Worm (Caenorhabditis elegans) whole organism, L4 larva: ENCODE data around the gene lips-10.

Experiments used
- F10B5.3 ChIP-seq: sonication (generic microtip); optimal IDR thresholded peaks from 2 replicates; lab custom pipeline; 2016; ENCODE audit warnings: mild to moderate bottlenecking, missing genetic modification characterization, missing compliant biosample characterization
- ctbp-1 ChIP-seq: fragments of 200-800 bp; sonication (Bioruptor generic); IDR thresholded peaks from 2 replicates; pipeline ENCODE4 v1.3.6; 2022; ENCODE audit warnings: missing genetic modification reagents, missing genetic modification characterization, missing compliant biosample characterization
- hlh-30 ChIP-seq: sonication (generic microtip); optimal IDR thresholded peaks from 2 replicates; lab custom pipeline; 2017; ENCODE audit warnings: antibody characterized with exemption, mild to moderate bottlenecking, missing genetic modification characterization, missing compliant biosample characterization; ENCODE audit not compliant: insufficient read depth
- lin-13 ChIP-seq: fragments of 150-350 bp; optimal IDR thresholded peaks from 2 replicates; lab custom pipeline; 2014; ENCODE audit warnings: missing biosample characterization, missing genetic modification reagents, missing genetic modification characterization
- lin-39 ChIP-seq: fragments of 150-350 bp; optimal IDR thresholded peaks from 2 replicates; lab custom pipeline; 2014; ENCODE audit warnings: missing biosample characterization, missing genetic modification reagents, missing genetic modification characterization
- lir-3 ChIP-seq: sonication (generic microtip); optimal IDR thresholded peaks from 2 replicates; lab custom pipeline; 2016; ENCODE audit warnings: mild to moderate bottlenecking, missing genetic modification characterization, missing compliant biosample characterization
- lsy-2 ChIP-seq, 2 experiments: fragments of 150-350 bp in 1 of 2; sonication (generic microtip) in 1 of 2; optimal IDR thresholded peaks; 2 replicates each; lab custom pipeline; 2014 to 2017; ENCODE audit warnings: missing biosample characterization in 2 of 2, missing genetic modification characterization in 2 of 2
- mdl-1 ChIP-seq, 2 experiments: fragments of 150-350 bp in 1 of 2; sonication (generic microtip) in 1 of 2; optimal IDR thresholded peaks; 2 replicates each; lab custom pipeline; 2014 to 2017; ENCODE audit warnings: missing biosample characterization in 2 of 2, missing genetic modification characterization in 2 of 2
- nhr-77 ChIP-seq: fragments of 150-350 bp; optimal IDR thresholded peaks from 2 replicates; lab custom pipeline; 2014; ENCODE audit warnings: missing biosample characterization, missing genetic modification characterization
- spr-1 ChIP-seq: sonication (generic microtip); optimal IDR thresholded peaks from 2 replicates; lab custom pipeline; 2016; ENCODE audit warnings: mild to moderate bottlenecking, missing genetic modification characterization, missing compliant biosample characterization
- ztf-11 ChIP-seq: fragments of 150-350 bp; optimal IDR thresholded peaks from 2 replicates; lab custom pipeline; 2014; ENCODE audit warnings: missing biosample characterization, missing genetic modification characterization
- ztf-7 ChIP-seq: fragments of 150-350 bp; optimal IDR thresholded peaks from 2 replicates; lab custom pipeline; 2014; ENCODE audit warnings: missing biosample characterization, missing genetic modification characterization

DNA sequence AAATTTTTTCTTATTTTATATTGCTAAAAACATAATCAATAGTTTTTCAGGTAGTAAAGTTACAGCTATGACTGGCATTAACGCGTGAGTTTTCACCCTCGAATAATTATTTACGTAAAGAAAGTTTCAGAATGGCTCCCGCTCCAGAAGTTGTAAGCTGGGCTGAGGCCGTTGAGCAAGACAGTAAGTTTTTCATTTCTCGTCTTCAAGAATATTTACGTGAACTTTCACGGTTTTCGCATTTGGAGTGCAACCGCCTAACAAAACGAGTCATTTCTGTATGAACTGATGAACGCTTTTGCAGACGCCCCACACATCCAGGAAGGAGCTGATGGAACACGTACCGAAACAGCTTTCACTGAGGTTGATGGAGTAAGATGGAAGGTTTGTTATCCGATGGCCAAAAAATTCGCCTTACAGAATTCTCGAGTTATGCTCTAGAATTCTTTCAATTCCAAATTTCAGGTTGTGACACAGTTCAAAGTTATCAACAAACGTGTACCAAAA, 3.8 kb downstream of the lips-10 start, which contains the start of gene eif-3.G:
- TF ChIP-seq ztf-11 (tag; lab: Kevin White, UChicago) (no peak), spr-1 (tag; lab: Kevin White, UChicago) (no peak), F10B5.3 (no peak), nhr-77 (tag; lab: Kevin White, UChicago) (no peak), lsy-2 (tag; optimal IDR thresholded peaks at IDR 0.05; lab: Kevin White, UChicago) (no peak), mdl-1 (tag; optimal IDR thresholded peaks at IDR 0.05; lab: Kevin White, UChicago) (no peak), hlh-30 (tag; lab: Kevin White, UChicago) (no peak), lir-3 (no peak), ctbp-1 (GFP tag; lab: Robert Waterston, UW) (no peak), ztf-7 (tag; lab: Kevin White, UChicago) (no peak), lin-39 (tag; lab: Kevin White, UChicago) (no peak), lin-13 (GFP tag; lab: Kevin White, UChicago) (no peak)
